ENCODE assay signal across 1 fruit fly cellular context in genomic region chr3L:9744060-9744549, dm6.
A peak's percentile ranks its signal among the peaks of the same experiment; 100 is the strongest.
TF ChIP-seq lines count a peak whose summit lies in the region.

No protein-coding gene starts in this region.

TF ChIP-seq in whole organism, embryonic, 481 proteins besides CTCF, POLR2A, EP300 and RAD21 (continued from another document and continues in another):
- TF ChIP-seq insv (GFP tag; optimal IDR thresholded peaks at IDR 0.05; lab: Kevin White, UChicago) (no peak), ewg (GFP tag; optimal IDR thresholded peaks at IDR 0.05; lab: Kevin White, UChicago) (peak; percentile 66), Max (GFP tag; optimal IDR thresholded peaks at IDR 0.05; lab: Kevin White, UChicago) (peak; percentile 93), CG6813 (GFP tag; optimal IDR thresholded peaks at IDR 0.05; lab: Kevin White, UChicago) (peak; percentile 77), sima (GFP tag; optimal IDR thresholded peaks at IDR 0.05; lab: Kevin White, UChicago) (peak; percentile 80), Chrac-16 (GFP tag; optimal IDR thresholded peaks at IDR 0.05; lab: Kevin White, UChicago) (peak; percentile 57), pros (GFP tag; optimal IDR thresholded peaks at IDR 0.05; lab: Kevin White, UChicago) (peak; percentile 27), CG2116 (GFP tag; optimal IDR thresholded peaks at IDR 0.05; lab: Kevin White, UChicago) (peak; percentile 27), CG10321 (GFP tag; IDR thresholded peaks at IDR 0.05; lab: Robert Waterston, UW) (peak; percentile 41; the same call in 1 of the 2 replicates), ems (GFP tag; optimal IDR thresholded peaks at IDR 0.05; lab: Kevin White, UChicago) (peak; percentile 95), tin (GFP tag; optimal IDR thresholded peaks at IDR 0.05; lab: Kevin White, UChicago) (peak; percentile 95), TFAM (GFP tag; optimal IDR thresholded peaks at IDR 0.05; lab: Kevin White, UChicago) (peak; percentile 55), twi (tag; optimal IDR thresholded peaks at IDR 0.05; lab: Kevin White, UChicago) (peak; percentile 58), CG1233 (GFP tag; optimal IDR thresholded peaks at IDR 0.05; lab: Kevin White, UChicago) (peak; percentile 72), az2 (GFP tag; optimal IDR thresholded peaks at IDR 0.05; lab: Kevin White, UChicago) (peak; percentile 80), pho (GFP tag; optimal IDR thresholded peaks at IDR 0.05; lab: Kevin White, UChicago) (peak; percentile 38), tup (GFP tag; optimal IDR thresholded peaks at IDR 0.05; lab: Kevin White, UChicago) (no peak), stc (GFP tag; IDR thresholded peaks at IDR 0.05; lab: Robert Waterston, UW) (peak; percentile 87), CG6654 (GFP tag; optimal IDR thresholded peaks at IDR 0.05; lab: Kevin White, UChicago) (peak; percentile 85), CG8281 (tag; optimal IDR thresholded peaks at IDR 0.05; lab: Kevin White, UChicago) (peak; percentile 54), CG7786 (GFP tag; optimal IDR thresholded peaks at IDR 0.05; lab: Kevin White, UChicago) (peak; percentile 41), CG30020 (tag; optimal IDR thresholded peaks at IDR 0.05; lab: Kevin White, UChicago) (peak; percentile 46), BtbVII (GFP tag; optimal IDR thresholded peaks at IDR 0.05; lab: Kevin White, UChicago) (peak; percentile 93), CG14965 (GFP tag; optimal IDR thresholded peaks at IDR 0.05; lab: Kevin White, UChicago; ENCODE audit: borderline replicate concordance) (no peak), ac (GFP tag; optimal IDR thresholded peaks at IDR 0.05; lab: Kevin White, UChicago) (peak; percentile 34), crp (GFP tag; optimal IDR thresholded peaks at IDR 0.05; lab: Kevin White, UChicago) (peak in 1 of 2 experiments; percentile 31), phol (tag; optimal IDR thresholded peaks at IDR 0.05; lab: Kevin White, UChicago) (peak; percentile 94), CG4820 (GFP tag; optimal IDR thresholded peaks at IDR 0.05; lab: Kevin White, UChicago) (peak; percentile 92), lilli (GFP tag; optimal IDR thresholded peaks at IDR 0.05; lab: Kevin White, UChicago) (peak; percentile 72), HLH54F (GFP tag; optimal IDR thresholded peaks at IDR 0.05; lab: Kevin White, UChicago) (peak; percentile 36), unpg (GFP tag; optimal IDR thresholded peaks at IDR 0.05; lab: Kevin White, UChicago) (peak; percentile 88), gem (tag; optimal IDR thresholded peaks at IDR 0.05; lab: Kevin White, UChicago) (peak; percentile 94), ssp (GFP tag; IDR thresholded peaks at IDR 0.05; lab: Robert Waterston, UW) (peak; percentile 58), her (GFP tag; optimal IDR thresholded peaks at IDR 0.05; lab: Kevin White, UChicago) (peak; percentile 80), Fer3 (tag; optimal IDR thresholded peaks at IDR 0.05; lab: Kevin White, UChicago) (peak; percentile 83), onecut (GFP tag; IDR thresholded peaks at IDR 0.05; lab: Robert Waterston, UW) (peak; percentile 86), CG17802 (tag; optimal IDR thresholded peaks at IDR 0.05; lab: Kevin White, UChicago) (peak; percentile 70), NC2α (GFP tag; optimal IDR thresholded peaks at IDR 0.05; lab: Kevin White, UChicago) (no peak), eyg (GFP tag; optimal IDR thresholded peaks at IDR 0.05; lab: Kevin White, UChicago) (peak; percentile 89), prd (optimal IDR thresholded peaks at IDR 0.05; lab: Kevin White, UChicago) (no peak), prd (GFP tag; IDR thresholded peaks at IDR 0.05; lab: Robert Waterston, UW) (peak; percentile 86), ranshi (GFP tag; IDR thresholded peaks at IDR 0.05; lab: Robert Waterston, UW) (peak; percentile 79), CG18764 (GFP tag; optimal IDR thresholded peaks at IDR 0.05; lab: Kevin White, UChicago) (peak; percentile 92), Hey (tag; optimal IDR thresholded peaks at IDR 0.05; lab: Kevin White, UChicago) (no peak), Eip74EF (GFP tag; optimal IDR thresholded peaks at IDR 0.05; lab: Kevin White, UChicago) (peak in 1 of 2 experiments; percentile 72), HLH4C (GFP tag; IDR thresholded peaks at IDR 0.05; lab: Robert Waterston, UW; ENCODE audit: partially characterized antibody) (no peak), Dp (GFP tag; optimal IDR thresholded peaks at IDR 0.05; lab: Kevin White, UChicago) (no peak), fd3F (GFP tag; optimal IDR thresholded peaks at IDR 0.05; lab: Kevin White, UChicago) (peak; percentile 72), fd102C (GFP tag; optimal IDR thresholded peaks at IDR 0.05; lab: Kevin White, UChicago) (no peak), bcd (GFP tag; optimal IDR thresholded peaks at IDR 0.05; lab: Kevin White, UChicago) (peak; percentile 86), Blimp-1 (GFP tag; optimal IDR thresholded peaks at IDR 0.05; lab: Kevin White, UChicago) (peak; percentile 92), gcm2 (GFP tag; optimal IDR thresholded peaks at IDR 0.05; lab: Kevin White, UChicago) (peak; percentile 35), CG3163 (GFP tag; optimal IDR thresholded peaks at IDR 0.05; lab: Kevin White, UChicago) (peak; percentile 27), fd64A (GFP tag; optimal IDR thresholded peaks at IDR 0.05; lab: Kevin White, UChicago) (peak; percentile 79), CG3065 (GFP tag; optimal IDR thresholded peaks at IDR 0.05; lab: Kevin White, UChicago) (peak; percentile 40), wdn (GFP tag; IDR thresholded peaks at IDR 0.05; lab: Robert Waterston, UW) (peak; percentile 63), z (GFP tag; IDR thresholded peaks at IDR 0.05; lab: Robert Waterston, UW) (peak; percentile 89), sna (GFP tag; IDR thresholded peaks at IDR 0.05; lab: Robert Waterston, UW; ENCODE audit: partially characterized antibody) (no peak), trem (tag; optimal IDR thresholded peaks at IDR 0.05; lab: Kevin White, UChicago) (peak; percentile 70), psq (GFP tag; optimal IDR thresholded peaks at IDR 0.05; lab: Kevin White, UChicago) (no peak), NfI (GFP tag; optimal IDR thresholded peaks at IDR 0.05; lab: Kevin White, UChicago) (peak; percentile 73), CG4328 (GFP tag; optimal IDR thresholded peaks at IDR 0.05; lab: Kevin White, UChicago) (peak; percentile 66), CG9437 (GFP tag; optimal IDR thresholded peaks at IDR 0.05; lab: Kevin White, UChicago) (peak; percentile 72), CG8478 (optimal IDR thresholded peaks at IDR 0.05; lab: Kevin White, UChicago) (no peak), aop (GFP tag; IDR thresholded peaks at IDR 0.05; lab: Robert Waterston, UW) (0 out of 2 replicates have a peak, but pooled peaks have one; percentile 5), Hr3 (GFP tag; optimal IDR thresholded peaks at IDR 0.05; lab: Kevin White, UChicago) (peak; percentile 70), CG10267 (tag; optimal IDR thresholded peaks at IDR 0.05; lab: Kevin White, UChicago) (peak; percentile 88), so (GFP tag; IDR thresholded peaks at IDR 0.05; lab: Robert Waterston, UW) (peak; percentile 79; the same call in 1 of the 3 replicates), NC2β (GFP tag; optimal IDR thresholded peaks at IDR 0.05; lab: Kevin White, UChicago) (peak; percentile 60), CG11723 (GFP tag; optimal IDR thresholded peaks at IDR 0.05; lab: Kevin White, UChicago) (peak; percentile 59), Mad (GFP tag; optimal IDR thresholded peaks at IDR 0.05; lab: Kevin White, UChicago) (peak; percentile 35), Poxn (GFP tag; IDR thresholded peaks at IDR 0.05; lab: Robert Waterston, UW) (no peak), CG15514 (GFP tag; optimal IDR thresholded peaks at IDR 0.05; lab: Kevin White, UChicago) (peak; percentile 74), CG12942 (GFP tag; optimal IDR thresholded peaks at IDR 0.05; lab: Kevin White, UChicago) (peak; percentile 47), CG10654 (GFP tag; optimal IDR thresholded peaks at IDR 0.05; lab: Kevin White, UChicago) (peak; percentile 90), kay (GFP tag; optimal IDR thresholded peaks at IDR 0.05; lab: Kevin White, UChicago) (peak; percentile 56), CG1024 (GFP tag; IDR thresholded peaks at IDR 0.05; lab: Robert Waterston, UW) (peak; percentile 44; the same call in 1 of the 2 replicates), sc (optimal IDR thresholded peaks at IDR 0.05; lab: Kevin White, UChicago) (no peak), sc (GFP tag; optimal IDR thresholded peaks at IDR 0.05; lab: Kevin White, UChicago) (peak; percentile 58), Xrp1 (GFP tag; IDR thresholded peaks at IDR 0.05; lab: Robert Waterston, UW) (peak; percentile 87), btn (GFP tag; optimal IDR thresholded peaks at IDR 0.05; lab: Kevin White, UChicago) (peak; percentile 77), CG7963 (GFP tag; IDR thresholded peaks at IDR 0.05; lab: Robert Waterston, UW; ENCODE audit: partially characterized antibody) (no peak), gsb-n (tag; optimal IDR thresholded peaks at IDR 0.05; lab: Kevin White, UChicago) (peak; percentile 80), C15 (GFP tag; IDR thresholded peaks at IDR 0.05; lab: Robert Waterston, UW) (peak; percentile 68; the same call in 1 of the 3 replicates), lbe (GFP tag; optimal IDR thresholded peaks at IDR 0.05; lab: Kevin White, UChicago) (peak; percentile 75), scrt (GFP tag; optimal IDR thresholded peaks at IDR 0.05; lab: Kevin White, UChicago) (peak; percentile 68), tio (GFP tag; optimal IDR thresholded peaks at IDR 0.05; lab: Kevin White, UChicago) (peak; percentile 79), Dad (GFP tag; optimal IDR thresholded peaks at IDR 0.05; lab: Kevin White, UChicago) (peak; percentile 51), CG5245 (GFP tag; optimal IDR thresholded peaks at IDR 0.05; lab: Kevin White, UChicago) (peak; percentile 89), bab2 (GFP tag; optimal IDR thresholded peaks at IDR 0.05; lab: Kevin White, UChicago) (peak; percentile 49), row (GFP tag; IDR thresholded peaks at IDR 0.05; lab: Robert Waterston, UW) (peak; percentile 84), sug (tag; optimal IDR thresholded peaks at IDR 0.05; lab: Kevin White, UChicago) (peak; percentile 55), Sry-β (GFP tag; optimal IDR thresholded peaks at IDR 0.05; lab: Kevin White, UChicago) (peak; percentile 58), Ada2b (GFP tag; IDR thresholded peaks at IDR 0.05; lab: Robert Waterston, UW) (peak; percentile 91), CG5180 (GFP tag; optimal IDR thresholded peaks at IDR 0.05; lab: Kevin White, UChicago) (peak; percentile 87), p53 (GFP tag; optimal IDR thresholded peaks at IDR 0.05; lab: Kevin White, UChicago) (peak; percentile 45), Lpt (GFP tag; optimal IDR thresholded peaks at IDR 0.05; lab: Kevin White, UChicago) (no peak), CG14710 (tag; optimal IDR thresholded peaks at IDR 0.05; lab: Kevin White, UChicago) (peak; percentile 94), CG12659 (GFP tag; optimal IDR thresholded peaks at IDR 0.05; lab: Kevin White, UChicago) (peak; percentile 80), YL-1 (GFP tag; optimal IDR thresholded peaks at IDR 0.05; lab: Kevin White, UChicago) (peak; percentile 12), Ssrp (tag; optimal IDR thresholded peaks at IDR 0.05; lab: Kevin White, UChicago) (peak; percentile 74), NK7.1 (GFP tag; optimal IDR thresholded peaks at IDR 0.05; lab: Kevin White, UChicago) (peak; percentile 91), CG6765 (GFP tag; optimal IDR thresholded peaks at IDR 0.05; lab: Kevin White, UChicago) (peak; percentile 1), Atf6 (GFP tag; IDR thresholded peaks at IDR 0.05; lab: Robert Waterston, UW) (peak; percentile 85), CG6854 (GFP tag; optimal IDR thresholded peaks at IDR 0.05; lab: Kevin White, UChicago) (peak; percentile 65), CG18262 (tag; optimal IDR thresholded peaks at IDR 0.05; lab: Kevin White, UChicago) (peak; percentile 96), CG13123 (GFP tag; optimal IDR thresholded peaks at IDR 0.05; lab: Kevin White, UChicago) (no peak), CG11247 (GFP tag; IDR thresholded peaks at IDR 0.05; lab: Robert Waterston, UW) (peak; percentile 77), zen2 (GFP tag; IDR thresholded peaks at IDR 0.05; lab: Robert Waterston, UW; ENCODE audit: partially characterized antibody) (no peak), HLHmδ (GFP tag; optimal IDR thresholded peaks at IDR 0.05; lab: Kevin White, UChicago) (no peak), CG12071 (GFP tag; optimal IDR thresholded peaks at IDR 0.05; lab: Kevin White, UChicago) (peak; percentile 86), Oli (tag; optimal IDR thresholded peaks at IDR 0.05; lab: Kevin White, UChicago) (peak; percentile 86), CG2889 (GFP tag; IDR thresholded peaks at IDR 0.05; lab: Robert Waterston, UW) (peak; percentile 36; the same call in 1 of the 3 replicates), unc-4 (GFP tag; IDR thresholded peaks at IDR 0.05; lab: Robert Waterston, UW; ENCODE audit: partially characterized antibody) (no peak), tap (tag; optimal IDR thresholded peaks at IDR 0.05; lab: Kevin White, UChicago) (peak; percentile 91), CG10565 (GFP tag; optimal IDR thresholded peaks at IDR 0.05; lab: Kevin White, UChicago) (peak; percentile 71), eve (GFP tag; optimal IDR thresholded peaks at IDR 0.05; lab: Kevin White, UChicago) (no peak), CG10366 (GFP tag; IDR thresholded peaks at IDR 0.05; lab: Robert Waterston, UW) (peak; percentile 77), nmo (GFP tag; optimal IDR thresholded peaks at IDR 0.05; lab: Kevin White, UChicago) (peak; percentile 86), CG34224 (GFP tag; IDR thresholded peaks at IDR 0.05; lab: Robert Waterston, UW; ENCODE audit: partially characterized antibody) (no peak), Ptx1 (GFP tag; IDR thresholded peaks at IDR 0.05; lab: Robert Waterston, UW) (peak; percentile 92), amos (GFP tag; IDR thresholded peaks at IDR 0.05; lab: Robert Waterston, UW; ENCODE audit: partially characterized antibody) (no peak), jigr1 (GFP tag; IDR thresholded peaks at IDR 0.05; lab: Robert Waterston, UW) (peak; percentile 73; the same call in 2 of the 3 replicates), CG17359 (tag; optimal IDR thresholded peaks at IDR 0.05; lab: Kevin White, UChicago) (peak; percentile 88), grn (GFP tag; optimal IDR thresholded peaks at IDR 0.05; lab: Kevin White, UChicago) (no peak), CG9727 (GFP tag; optimal IDR thresholded peaks at IDR 0.05; lab: Kevin White, UChicago) (peak; percentile 81), CG14441 (GFP tag; IDR thresholded peaks at IDR 0.05; lab: Robert Waterston, UW) (peak; percentile 84), CG3847 (GFP tag; IDR thresholded peaks at IDR 0.05; lab: Robert Waterston, UW) (peak; percentile 77), NFAT (GFP tag; IDR thresholded peaks at IDR 0.05; lab: Robert Waterston, UW) (peak; percentile 52; the same call in 1 of the 2 replicates), CG3407 (GFP tag; optimal IDR thresholded peaks at IDR 0.05; lab: Kevin White, UChicago) (peak; percentile 74)
